Worm (Caenorhabditis elegans) whole organism, L1 larva: Measurements from ENCODE around the gene C49G7.13.
A peak's percentile ranks its signal among the peaks of the same experiment; 100 is the strongest.

Experiments used
- C04F5.9 ChIP-seq: sonication (generic microtip); optimal IDR thresholded peaks from 2 replicates; lab custom pipeline; 2016; ENCODE audit warnings: missing genetic modification characterization, missing compliant biosample characterization
- C16A3.4 ChIP-seq: fragments of 150-350 bp; optimal IDR thresholded peaks from 2 replicates; lab custom pipeline; 2014; ENCODE audit warnings: missing biosample characterization, missing genetic modification characterization
- aly-2 ChIP-seq: fragments of 150-350 bp; optimal IDR thresholded peaks from 2 replicates; lab custom pipeline; 2014; ENCODE audit warnings: missing biosample characterization, missing genetic modification characterization
- blmp-1 ChIP-seq: fragments of 150-350 bp; optimal IDR thresholded peaks from 2 replicates; lab custom pipeline; 2014; ENCODE audit warnings: missing biosample characterization, missing genetic modification characterization
- ceh-88 ChIP-seq: fragments of 200-800 bp; sonication (Bioruptor generic); IDR thresholded peaks from 2 replicates; pipeline ENCODE4 v1.3.6; 2022; ENCODE audit warnings: missing genetic modification characterization, missing compliant biosample characterization
- dpl-1 ChIP-seq, 3 experiments: fragments of 150-350 bp in 2 of 3; sonication (generic microtip) in 1 of 3; optimal IDR thresholded peaks; 2 replicates each; lab custom pipeline; 2014 to 2017; ENCODE audit warnings: missing biosample characterization in 3 of 3, missing genetic modification characterization in 3 of 3, missing genetic modification reagents in 3 of 3
- efl-1 ChIP-seq, 4 experiments: fragments of 150-350 bp; optimal IDR thresholded peaks in 3 of 4; peaks in 1 of 4; 1 replicate in 1 of 4; 2 replicates in 3 of 4; lab custom pipeline; 2014; ENCODE audit warnings: missing biosample characterization in 2 of 4, missing genetic modification characterization in 2 of 4, missing genetic modification reagents in 2 of 4
- efl-3 ChIP-seq: fragments of 200-800 bp; sonication (Bioruptor generic); optimal IDR thresholded peaks from 2 replicates; lab custom pipeline; 2018; ENCODE audit warnings: mild to moderate bottlenecking, missing genetic modification characterization, missing compliant biosample characterization
- egl-27 ChIP-seq, 2 experiments: fragments of 150-350 bp in 1 of 2; sonication (generic microtip); optimal IDR thresholded peaks; 3 replicates each; lab custom pipeline; 2017 to 2018; ENCODE audit warnings: missing biosample characterization in 2 of 2, missing genetic modification characterization in 2 of 2, missing genetic modification reagents in 2 of 2
- elt-2 ChIP-seq: sonication (generic microtip); optimal IDR thresholded peaks from 2 replicates; lab custom pipeline; 2016; ENCODE audit warnings: missing genetic modification characterization, mild to moderate bottlenecking, inconsistent platforms, missing compliant biosample characterization, missing genetic modification reagents
- elt-3 ChIP-seq, 6 experiments: fragments of 150-350 bp in 1 of 6; sonication (generic microtip); optimal IDR thresholded peaks; 2 replicates each; lab custom pipeline; 2017 to 2018; ENCODE audit warnings: missing biosample characterization in 6 of 6, missing genetic modification characterization in 6 of 6, inconsistent platforms in 1 of 6
- fos-1 ChIP-seq: fragments of 150-350 bp; optimal IDR thresholded peaks from 2 replicates; lab custom pipeline; 2014; ENCODE audit warnings: missing biosample characterization, missing genetic modification characterization
- grh-1 ChIP-seq: fragments of 200-800 bp; sonication (Bioruptor generic); IDR thresholded peaks from 2 replicates; pipeline ENCODE4 v1.3.6; 2022; ENCODE audit warnings: missing genetic modification reagents, missing genetic modification characterization, missing compliant biosample characterization
- hlh-17 ChIP-seq: fragments of 200-800 bp; sonication (Bioruptor generic); optimal IDR thresholded peaks from 2 replicates; lab custom pipeline; 2018; ENCODE audit warnings: missing genetic modification characterization, mild to moderate bottlenecking, missing compliant biosample characterization, moderate library complexity, borderline replicate concordance
- irx-1 ChIP-seq: sonication (generic microtip); optimal IDR thresholded peaks from 2 replicates; lab custom pipeline; 2016; ENCODE audit warnings: missing genetic modification characterization, missing compliant biosample characterization
- lin-14 ChIP-seq: fragments of 200-800 bp; sonication (Bioruptor generic); optimal IDR thresholded peaks from 2 replicates; lab custom pipeline; 2018; ENCODE audit warnings: mild to moderate bottlenecking, missing genetic modification characterization, moderate library complexity, missing compliant biosample characterization
- lin-15B ChIP-seq: fragments of 150-350 bp; sonication (generic microtip); optimal IDR thresholded peaks from 3 replicates; lab custom pipeline; 2014; ENCODE audit warnings: missing biosample characterization, missing genetic modification characterization
- lin-35 ChIP-seq, 2 experiments: fragments of 150-350 bp; optimal IDR thresholded peaks; 2 replicates each; lab custom pipeline; 2014; ENCODE audit warnings: missing biosample characterization in 2 of 2, missing genetic modification characterization in 2 of 2, missing genetic modification reagents in 2 of 2
- mab-9 ChIP-seq: fragments of 200-800 bp; sonication (Bioruptor generic); IDR thresholded peaks from 2 replicates; pipeline ENCODE4 v1.3.6; 2022; ENCODE audit warnings: missing genetic modification reagents, missing genetic modification characterization, missing compliant biosample characterization
- mep-1 ChIP-seq: fragments of 150-350 bp; optimal IDR thresholded peaks from 2 replicates; lab custom pipeline; 2014; ENCODE audit warnings: missing biosample characterization, missing genetic modification characterization
- nhr-12 ChIP-seq: sonication (generic microtip); optimal IDR thresholded peaks from 2 replicates; lab custom pipeline; 2017; ENCODE audit warnings: missing biosample characterization, missing genetic modification characterization
- nhr-19 ChIP-seq: fragments of 200-800 bp; sonication (Bioruptor generic); conservative IDR thresholded peaks from 2 replicates; pipeline ENCODE4 v1.3.6; 2022; ENCODE audit warnings: missing genetic modification characterization, missing compliant biosample characterization
- nhr-20 ChIP-seq: sonication (generic microtip); optimal IDR thresholded peaks from 2 replicates; lab custom pipeline; 2016; ENCODE audit warnings: mild to moderate bottlenecking, missing genetic modification characterization, missing compliant biosample characterization
- nhr-71 ChIP-seq: sonication (generic microtip); optimal IDR thresholded peaks from 2 replicates; lab custom pipeline; 2016; ENCODE audit warnings: mild to moderate bottlenecking, missing genetic modification characterization, moderate library complexity, missing compliant biosample characterization
- nhr-85 ChIP-seq: sonication (generic microtip); peaks from one replicate; lab custom pipeline; 2016; ENCODE audit warnings: missing genetic modification characterization, inconsistent platforms, missing compliant biosample characterization
- nhr-90 ChIP-seq: sonication (generic microtip); optimal IDR thresholded peaks from 2 replicates; lab custom pipeline; 2016; ENCODE audit warnings: mild to moderate bottlenecking, missing genetic modification characterization, missing compliant biosample characterization; ENCODE audit not compliant: poor library complexity
- pag-3 ChIP-seq: sonication (generic microtip); optimal IDR thresholded peaks from 2 replicates; lab custom pipeline; 2017; ENCODE audit warnings: missing genetic modification characterization, mild to moderate bottlenecking, missing compliant biosample characterization, antibody characterized with exemption, borderline replicate concordance; ENCODE audit not compliant: insufficient read depth
- pax-3 ChIP-seq: fragments of 200-800 bp; sonication (Bioruptor generic); optimal IDR thresholded peaks from 2 replicates; lab custom pipeline; 2018; ENCODE audit warnings: mild to moderate bottlenecking, missing genetic modification characterization, moderate library complexity, missing compliant biosample characterization
- snu-23 ChIP-seq: sonication (generic microtip); optimal IDR thresholded peaks from 2 replicates; lab custom pipeline; 2016; ENCODE audit warnings: missing genetic modification characterization, missing compliant biosample characterization
- swsn-7 ChIP-seq: sonication (generic microtip); optimal IDR thresholded peaks from 2 replicates; lab custom pipeline; 2016; ENCODE audit warnings: missing genetic modification characterization, missing compliant biosample characterization
- tbx-2 ChIP-seq: sonication (generic microtip); optimal IDR thresholded peaks from 2 replicates; lab custom pipeline; 2016; ENCODE audit warnings: missing genetic modification characterization, missing compliant biosample characterization
- tlp-1 ChIP-seq: fragments of 150-350 bp; optimal IDR thresholded peaks from 2 replicates; lab custom pipeline; 2014; ENCODE audit warnings: missing biosample characterization, missing genetic modification characterization
- unc-130 ChIP-seq: fragments of 150-350 bp; optimal IDR thresholded peaks from 2 replicates; lab custom pipeline; 2017; ENCODE audit warnings: missing biosample characterization, missing genetic modification characterization, inconsistent platforms
- unc-30 ChIP-seq: sonication (generic microtip); optimal IDR thresholded peaks from 2 replicates; lab custom pipeline; 2017; ENCODE audit warnings: missing biosample characterization, missing genetic modification characterization
- unc-86 ChIP-seq: sonication (generic microtip); optimal IDR thresholded peaks from 2 replicates; lab custom pipeline; 2016; ENCODE audit warnings: missing genetic modification characterization, missing compliant biosample characterization
- unc-98 ChIP-seq: fragments of 200-800 bp; sonication (Bioruptor generic); IDR thresholded peaks from 2 replicates; pipeline ENCODE4 v1.3.6; 2022; ENCODE audit warnings: missing genetic modification characterization, missing compliant biosample characterization
- vab-15 ChIP-seq: sonication (generic microtip); optimal IDR thresholded peaks from 2 replicates; lab custom pipeline; 2017; ENCODE audit warnings: missing genotype, mild to moderate bottlenecking, missing genetic modification characterization, missing compliant biosample characterization
- xbp-1 ChIP-seq: sonication (generic microtip); optimal IDR thresholded peaks from 2 replicates; lab custom pipeline; 2016; ENCODE audit warnings: missing genetic modification characterization, missing compliant biosample characterization
- zag-1 ChIP-seq: fragments of 150-350 bp; optimal IDR thresholded peaks from 2 replicates; lab custom pipeline; 2014; ENCODE audit warnings: missing biosample characterization, missing genetic modification characterization

The C49G7.13 gene

ce11 chrV:4035811-4036210 lies at the start of gene C49G7.13:
Gene C49G7.13, plus strand, starts transcription at chrV:4036111.
- TF ChIP-seq nhr-20 (tag; lab: Kevin White, UChicago) = no peak
- TF ChIP-seq unc-98 (GFP tag; lab: Robert Waterston, UW) = no peak
- TF ChIP-seq unc-86 (tag; lab: Kevin White, UChicago) = no peak
- TF ChIP-seq snu-23 (GFP tag; lab: Kevin White, UChicago) = no peak
- TF ChIP-seq pax-3 (tag; lab: Kevin White, UChicago) = no peak
- no peak for TF ChIP-seq pag-3 (tag; lab: Kevin White, UChicago)
- TF ChIP-seq egl-27 (tag; optimal IDR thresholded peaks at IDR 0.05; lab: Kevin White, UChicago) = no peak
- no peak for TF ChIP-seq vab-15 (tag; lab: Kevin White, UChicago)
- no peak for TF ChIP-seq nhr-90 (tag; lab: Kevin White, UChicago)
- TF ChIP-seq mep-1 (tag; lab: Kevin White, UChicago) = no peak
- TF ChIP-seq nhr-19 (GFP tag; lab: Robert Waterston, UW) = no peak
- TF ChIP-seq swsn-7 (tag; lab: Kevin White, UChicago) = no peak
- no peak for TF ChIP-seq unc-130 (tag; lab: Kevin White, UChicago)
- no peak for TF ChIP-seq aly-2 (tag; lab: Kevin White, UChicago)
- no peak for TF ChIP-seq efl-3 (GFP tag; lab: Kevin White, UChicago)
- TF ChIP-seq C04F5.9 (tag; lab: Kevin White, UChicago) = no peak
- TF ChIP-seq tlp-1 = no peak

ce11 chrV:3987616-3988015 lies 48.3 kb upstream of the C49G7.13 start, which contains the start of gene nlp-28:
Gene nlp-28, plus strand, starts transcription at chrV:3987900.
- TF ChIP-seq snu-23 (GFP tag; lab: Kevin White, UChicago) (peak; percentile 19), nhr-12 (tag; lab: Kevin White, UChicago) (no peak), lin-14 (GFP tag; lab: Kevin White, UChicago) (peak; percentile 41), tbx-2 (tag; lab: Kevin White, UChicago) (peak; percentile 17), lin-35 (GFP tag; optimal IDR thresholded peaks at IDR 0.05; lab: Kevin White, UChicago) (peak in 1 of 2 experiments; percentile 0), C16A3.4 (no peak), nhr-19 (GFP tag; lab: Robert Waterston, UW) (0 out of 2 replicates have a peak, but pooled peaks have one; percentile 4), efl-1 (optimal IDR thresholded peaks at IDR 0.05; lab: Kevin White, UChicago) (no peak), efl-1 (GFP tag; optimal IDR thresholded peaks at IDR 0.05 in 1 of 2; lab: Kevin White, UChicago) (peak in 1 of 2 experiments; percentile 55), nhr-20 (tag; lab: Kevin White, UChicago) (peak; percentile 54), elt-3 (tag; optimal IDR thresholded peaks at IDR 0.05; lab: Kevin White, UChicago) (peak in 1 of 6 experiments; percentile 53), nhr-71 (peak; percentile 31), lin-15B (no peak), aly-2 (tag; lab: Kevin White, UChicago) (no peak), nhr-85 (tag; lab: Kevin White, UChicago) (peak; percentile 77)
- TF ChIP-seq, all 84 proteins: peak for 10

DNA sequence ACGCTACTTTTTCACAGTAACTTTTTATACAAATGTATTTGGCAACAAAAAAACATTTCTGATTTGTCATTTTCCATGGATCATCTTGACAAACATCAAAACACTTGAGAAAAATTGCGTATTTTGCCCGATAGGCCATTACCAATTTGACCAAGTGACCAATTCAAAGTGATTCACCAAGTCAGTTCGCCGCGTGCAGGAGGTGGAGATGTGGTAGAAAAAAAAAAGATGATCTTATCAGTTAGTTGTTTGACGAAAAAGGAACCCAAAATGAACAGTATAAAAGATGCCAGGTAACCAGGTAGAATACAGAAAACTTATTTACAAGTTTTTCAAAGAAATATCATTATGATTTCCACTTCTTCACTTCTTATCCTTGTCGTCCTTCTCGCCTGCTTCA lies 46.8 kb upstream of the C49G7.13 start, which contains the start of gene nlp-27:
Gene nlp-27 (plus strand): TSS at position 309 of the 400 bp plus-strand sequence.
- TF ChIP-seq mab-9 (GFP tag; lab: Robert Waterston, UW) (no peak), swsn-7 (tag; lab: Kevin White, UChicago) (no peak), nhr-71 (peak; percentile 4), ceh-88 (no peak), nhr-20 (tag; lab: Kevin White, UChicago) (peak; percentile 27), elt-3 (tag; optimal IDR thresholded peaks at IDR 0.05; lab: Kevin White, UChicago) (peak in 2 of 6 experiments; percentile 16 to 42), nhr-90 (tag; lab: Kevin White, UChicago) (peak; percentile 9), lin-15B (no peak), lin-14 (GFP tag; lab: Kevin White, UChicago) (peak; percentile 18), efl-1 (optimal IDR thresholded peaks at IDR 0.05; lab: Kevin White, UChicago) (no peak), efl-1 (GFP tag; optimal IDR thresholded peaks at IDR 0.05 in 1 of 2; lab: Kevin White, UChicago) (peak in 1 of 2 experiments; percentile 49), nhr-85 (tag; lab: Kevin White, UChicago) (peak; percentile 83), blmp-1 (tag; lab: Kevin White, UChicago) (peak; percentile 36), hlh-17 (GFP tag; lab: Kevin White, UChicago) (no peak)
- TF ChIP-seq, all 84 proteins: peak for 8

DNA sequence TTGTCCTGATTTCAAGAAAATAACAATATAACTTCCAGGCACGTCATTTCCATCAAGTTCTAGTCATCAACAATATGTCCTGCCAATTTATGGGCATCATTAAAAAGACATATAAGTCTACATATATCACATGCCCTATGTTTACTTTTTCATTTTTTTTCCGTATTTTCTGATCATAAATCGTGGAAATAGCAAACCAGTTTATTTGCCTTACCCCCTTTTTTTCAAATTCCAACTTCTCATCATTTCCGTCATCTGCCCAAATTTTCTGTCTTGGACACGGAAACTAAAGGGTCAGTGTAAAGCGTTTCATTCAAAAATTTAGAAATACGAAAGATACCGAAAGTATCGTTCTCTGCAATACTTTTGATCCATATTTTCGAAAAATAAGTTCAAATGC lies 43.6 kb upstream of the C49G7.13 start:
- TF ChIP-seq tlp-1 (no peak), efl-1 (optimal IDR thresholded peaks at IDR 0.05; lab: Kevin White, UChicago) (no peak), efl-1 (GFP tag; optimal IDR thresholded peaks at IDR 0.05 in 1 of 2; lab: Kevin White, UChicago) (peak in 1 of 2 experiments; percentile 56), xbp-1 (no peak), unc-30 (tag; lab: Kevin White, UChicago) (no peak), tbx-2 (tag; lab: Kevin White, UChicago) (peak; percentile 21), elt-3 (tag; optimal IDR thresholded peaks at IDR 0.05; lab: Kevin White, UChicago) (peak in 1 of 6 experiments; percentile 37), zag-1 (tag; lab: Kevin White, UChicago) (no peak), elt-2 (no peak), grh-1 (peak; percentile 58), efl-3 (GFP tag; lab: Kevin White, UChicago) (no peak), nhr-90 (tag; lab: Kevin White, UChicago) (peak; percentile 2), dpl-1 (GFP tag; optimal IDR thresholded peaks at IDR 0.05; lab: Kevin White, UChicago) (no peak), lin-35 (GFP tag; optimal IDR thresholded peaks at IDR 0.05; lab: Kevin White, UChicago) (peak in 1 of 2 experiments; percentile 48), irx-1 (tag; lab: Kevin White, UChicago) (no peak), nhr-20 (tag; lab: Kevin White, UChicago) (peak; percentile 56), fos-1 (tag; lab: Kevin White, UChicago) (no peak), nhr-71 (peak; percentile 47), nhr-85 (tag; lab: Kevin White, UChicago) (peak; percentile 86)
